Worm (Caenorhabditis elegans): ENCODE results near the gene mrps-21.

mrps-21 gene

DNA sequence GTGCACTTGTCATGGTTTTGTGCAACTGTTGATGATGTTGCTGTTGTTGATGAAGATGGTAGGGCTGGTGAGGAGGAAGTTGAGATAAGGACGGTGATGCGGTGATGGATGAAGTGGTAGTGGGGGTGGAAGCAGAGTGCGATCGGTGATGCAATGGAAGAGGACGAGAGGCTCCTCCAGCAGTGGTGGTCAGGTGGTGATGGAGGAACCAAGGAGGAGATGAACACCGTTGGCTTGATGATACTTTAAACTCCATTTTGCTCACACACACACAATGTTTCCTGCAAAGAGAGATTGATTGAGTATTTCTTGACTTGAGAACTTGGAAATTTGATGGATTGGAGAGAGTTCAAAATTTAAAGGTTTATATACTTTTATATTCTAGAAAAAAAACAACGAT is 21.5 kb downstream of the mrps-21 start, which contains the start of gene F19C7.8:
F19C7.8 (minus strand) TSS at position 256 of the 400 bp plus-strand sequence.
- no peak for TF ChIP-seq eor-1 (tag; optimal IDR thresholded peaks at IDR 0.05)
- TF ChIP-seq ztf-11 (tag; optimal IDR thresholded peaks at IDR 0.05): no peak
- no peak for TF ChIP-seq unc-39 (tag; optimal IDR thresholded peaks at IDR 0.05)
- TF ChIP-seq nhr-12 (tag; optimal IDR thresholded peaks at IDR 0.05): no peak
- TF ChIP-seq lin-39 (tag; optimal IDR thresholded peaks at IDR 0.05): no peak
- no peak for TF ChIP-seq elt-3 (tag; optimal IDR thresholded peaks at IDR 0.05)
- no peak for TF ChIP-seq fkh-2 (tag; optimal IDR thresholded peaks at IDR 0.05)
- no peak for TF ChIP-seq nhr-237 (tag; optimal IDR thresholded peaks at IDR 0.05)
- TF ChIP-seq nhr-76 (tag; optimal IDR thresholded peaks at IDR 0.05): no peak
- no peak for TF ChIP-seq ceh-82 (tag; optimal IDR thresholded peaks at IDR 0.05)
- no peak for TF ChIP-seq nhr-25 (tag; optimal IDR thresholded peaks at IDR 0.05)
- no peak for TF ChIP-seq nhr-43 (tag; optimal IDR thresholded peaks at IDR 0.05; ENCODE audit: poor library complexity, severe bottlenecking)
- no peak for TF ChIP-seq elt-1 (tag; optimal IDR thresholded peaks at IDR 0.05)
- TF ChIP-seq nhr-77 (tag; optimal IDR thresholded peaks at IDR 0.05): no peak

DNA sequence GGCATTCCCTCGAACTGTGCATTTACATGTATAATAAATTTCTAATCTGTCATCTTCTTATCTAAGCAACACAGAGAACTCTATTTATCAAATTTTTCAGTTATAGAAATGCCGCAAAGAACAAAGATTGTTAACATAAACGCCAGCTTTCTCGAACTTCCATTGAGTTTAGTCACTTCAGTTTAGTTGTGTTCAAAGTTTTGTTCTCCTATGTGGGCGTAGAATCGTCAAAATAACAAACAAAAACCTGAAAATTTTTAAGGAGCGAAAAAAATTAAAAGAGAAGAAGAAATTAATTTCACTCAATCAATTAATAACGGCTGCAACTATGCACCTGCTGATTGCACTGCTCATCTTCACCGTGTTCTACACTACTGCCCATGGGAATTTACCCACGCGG is 23.3 kb downstream of the mrps-21 start, which contains the start of gene R105.5:
R105.5 (plus strand) TSS at position 301 of the 400 bp plus-strand sequence.
- no peak for TF ChIP-seq ceh-82 (tag; optimal IDR thresholded peaks at IDR 0.05)
- TF ChIP-seq nhr-237 (tag; optimal IDR thresholded peaks at IDR 0.05): no peak
- TF ChIP-seq fos-1 (tag; optimal IDR thresholded peaks at IDR 0.05): no peak
- no peak for TF ChIP-seq nhr-67 (tag; optimal IDR thresholded peaks at IDR 0.05)
- no peak for TF ChIP-seq mdl-1 (tag; optimal IDR thresholded peaks at IDR 0.05)
- no peak for TF ChIP-seq nhr-77 (tag; optimal IDR thresholded peaks at IDR 0.05)
- TF ChIP-seq egl-27 (tag; optimal IDR thresholded peaks at IDR 0.05): no peak
- no peak for TF ChIP-seq nhr-23 (tag; optimal IDR thresholded peaks at IDR 0.05)
- no peak for TF ChIP-seq pqm-1 (tag; optimal IDR thresholded peaks at IDR 0.05)
- TF ChIP-seq nhr-12 (tag; optimal IDR thresholded peaks at IDR 0.05): no peak
- no peak for TF ChIP-seq elt-1 (tag; optimal IDR thresholded peaks at IDR 0.05)

DNA sequence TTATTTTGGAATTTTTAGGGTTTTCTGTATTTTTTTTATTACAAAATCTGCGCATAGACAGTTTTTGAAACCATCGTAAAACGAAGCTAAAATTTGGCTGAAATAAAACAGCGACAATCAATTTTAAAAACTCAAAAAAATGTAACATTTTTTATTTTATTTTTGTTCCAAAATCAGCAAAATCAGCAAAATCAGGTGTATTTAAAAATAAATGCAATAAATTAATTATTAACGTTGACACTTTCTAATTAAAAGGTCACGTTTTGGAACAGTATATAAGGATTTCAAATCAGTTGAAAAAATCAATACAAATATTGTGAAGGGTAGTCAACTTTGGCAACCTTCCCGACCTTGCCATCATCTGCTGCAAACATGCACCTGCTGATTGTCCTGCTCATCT is 25.9 kb downstream of the mrps-21 start, which contains the start of gene R105.1:
R105.1 (plus strand) TSS at position 301 of the 400 bp plus-strand sequence.
- no peak for TF ChIP-seq zag-1 (tag; optimal IDR thresholded peaks at IDR 0.05)
- TF ChIP-seq skn-1 (tag; optimal IDR thresholded peaks at IDR 0.05): no peak
- TF ChIP-seq lin-15B (tag; optimal IDR thresholded peaks at IDR 0.05): no peak
- TF ChIP-seq R02D3.7 (tag; optimal IDR thresholded peaks at IDR 0.05): no peak
- no peak for TF ChIP-seq ama-1 (optimal IDR thresholded peaks at IDR 0.05)
- no peak for TF ChIP-seq daf-12 (tag; optimal IDR thresholded peaks at IDR 0.05)
- no peak for TF ChIP-seq nhr-23 (tag; optimal IDR thresholded peaks at IDR 0.05)
- TF ChIP-seq nhr-76 (tag; optimal IDR thresholded peaks at IDR 0.05): no peak
- TF ChIP-seq fkh-10 (GFP tag; optimal IDR thresholded peaks at IDR 0.05): no peak
- TF ChIP-seq snpc-4 (tag; optimal IDR thresholded peaks at IDR 0.05): no peak
- TF ChIP-seq nhr-67 (tag; optimal IDR thresholded peaks at IDR 0.05): no peak
- no peak for TF ChIP-seq fos-1 (tag; optimal IDR thresholded peaks at IDR 0.05)
- no peak for TF ChIP-seq ztf-4 (tag; optimal IDR thresholded peaks at IDR 0.05)
- TF ChIP-seq ceh-82 (tag; optimal IDR thresholded peaks at IDR 0.05): no peak
- TF ChIP-seq nhr-237 (tag; optimal IDR thresholded peaks at IDR 0.05): no peak
- no peak for TF ChIP-seq elt-3 (tag; optimal IDR thresholded peaks at IDR 0.05)
- no peak for TF ChIP-seq pha-4 (tag; optimal IDR thresholded peaks at IDR 0.05)
- no peak for TF ChIP-seq pqm-1 (tag; optimal IDR thresholded peaks at IDR 0.05)
- no peak for TF ChIP-seq tbx-2 (tag; optimal IDR thresholded peaks at IDR 0.05)
- TF ChIP-seq aly-2 (tag; optimal IDR thresholded peaks at IDR 0.05): no peak

DNA sequence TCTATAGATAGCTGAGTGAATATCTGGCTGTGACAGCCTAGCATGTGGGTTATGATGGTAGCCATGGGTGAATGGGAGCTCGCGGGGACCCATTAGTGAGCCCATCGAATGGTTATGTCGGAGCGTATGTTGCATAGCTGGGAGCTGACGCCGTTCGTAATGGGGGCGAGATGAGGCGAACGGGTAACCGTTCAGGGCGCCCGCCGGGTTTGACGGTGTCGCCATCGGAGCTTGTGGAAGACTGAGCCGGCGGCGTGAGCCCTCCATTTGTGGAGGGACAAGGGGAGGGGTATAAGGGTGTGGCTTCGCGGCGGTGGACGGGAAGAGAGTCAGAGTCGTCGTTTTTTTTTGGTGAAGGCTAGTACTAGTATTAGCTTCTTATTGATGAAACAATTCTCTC is 35.5 kb downstream of the mrps-21 start:
- no peak for TF ChIP-seq ama-1 (optimal IDR thresholded peaks at IDR 0.05)
- TF ChIP-seq skn-1 (tag; optimal IDR thresholded peaks at IDR 0.05): no peak
- TF ChIP-seq pqm-1 (tag; optimal IDR thresholded peaks at IDR 0.05): no peak
- no peak for TF ChIP-seq zag-1 (tag; optimal IDR thresholded peaks at IDR 0.05)
- no peak for TF ChIP-seq mdl-1 (tag; optimal IDR thresholded peaks at IDR 0.05)
- no peak for TF ChIP-seq nhr-28 (tag; optimal IDR thresholded peaks at IDR 0.05)
- no peak for TF ChIP-seq snpc-4 (tag; optimal IDR thresholded peaks at IDR 0.05)
- no peak for TF ChIP-seq hmg-11 (tag; optimal IDR thresholded peaks at IDR 0.05)
- no peak for TF ChIP-seq nhr-25 (tag; optimal IDR thresholded peaks at IDR 0.05)
- TF ChIP-seq nhr-23 (tag; optimal IDR thresholded peaks at IDR 0.05): no peak

DNA sequence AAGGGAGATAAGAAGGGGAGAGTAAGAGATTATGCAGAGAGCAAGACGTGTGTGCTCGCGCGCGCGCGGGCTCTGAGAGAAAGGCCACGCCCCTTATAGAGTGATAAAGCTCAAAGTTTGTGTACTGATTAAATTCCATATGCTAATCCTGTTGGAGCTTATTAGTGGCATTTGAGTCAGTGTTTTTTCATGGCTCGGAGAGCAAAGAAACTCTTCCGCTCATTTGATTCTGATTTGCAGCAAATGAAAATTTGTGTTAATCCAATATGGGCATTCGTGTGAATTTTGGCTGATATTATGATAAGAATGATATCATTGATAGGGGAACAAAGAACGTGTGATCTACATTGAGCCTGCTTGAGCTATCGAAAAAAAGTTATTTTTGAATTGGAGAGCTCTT is 45.8 kb downstream of the mrps-21 start:
- TF ChIP-seq nfya-1 (tag; optimal IDR thresholded peaks at IDR 0.05; ENCODE audit: insufficient read depth) (no peak), nhr-11 (tag; optimal IDR thresholded peaks at IDR 0.05) (peak; percentile 17), nhr-23 (tag; optimal IDR thresholded peaks at IDR 0.05) (no peak), unc-62 (GFP tag; optimal IDR thresholded peaks at IDR 0.05) (no peak), nhr-25 (tag; optimal IDR thresholded peaks at IDR 0.05) (no peak)
